Worm (Caenorhabditis elegans) whole organism, early embryonic: ENCODE measurements around the gene K04C2.7.

ENCODE experiments used
- B0310.2 ChIP-seq: sonication (generic microtip); optimal IDR thresholded peaks from 2 replicates; lab custom pipeline; 2016; ENCODE audit warnings: mild to moderate bottlenecking, missing genetic modification characterization, missing compliant biosample characterization
- F13C5.2 ChIP-seq: sonication (generic microtip); optimal IDR thresholded peaks from 2 replicates; lab custom pipeline; 2017; ENCODE audit warnings: mild to moderate bottlenecking, missing genetic modification characterization, inconsistent platforms, missing compliant biosample characterization
- aly-1 ChIP-seq: sonication (generic microtip); optimal IDR thresholded peaks from 2 replicates; lab custom pipeline; 2016; ENCODE audit warnings: missing genetic modification characterization, missing compliant biosample characterization
- ama-1 ChIP-seq: fragments of 150-350 bp; optimal IDR thresholded peaks from 2 replicates; lab custom pipeline; 2014
- ceh-13 ChIP-seq: fragments of 200-800 bp; sonication (Bioruptor generic); optimal IDR thresholded peaks from 2 replicates; lab custom pipeline; 2018; ENCODE audit warnings: mild to moderate bottlenecking, missing genetic modification characterization, missing compliant biosample characterization
- ceh-36 ChIP-seq: sonication (generic microtip); optimal IDR thresholded peaks from 2 replicates; lab custom pipeline; 2016; ENCODE audit warnings: missing genetic modification characterization, inconsistent platforms, missing compliant biosample characterization
- ets-7 ChIP-seq: sonication (generic microtip); optimal IDR thresholded peaks from 2 replicates; lab custom pipeline; 2016; ENCODE audit warnings: missing genotype, missing genetic modification characterization, missing compliant biosample characterization
- flt-1 ChIP-seq: fragments of 200-800 bp; sonication (Bioruptor generic); IDR thresholded peaks from 2 replicates; pipeline ENCODE4 v1.3.6; 2022; ENCODE audit warnings: missing genetic modification characterization, missing compliant biosample characterization
- hmbx-1 ChIP-seq: sonication (generic microtip); optimal IDR thresholded peaks from 2 replicates; lab custom pipeline; 2016; ENCODE audit warnings: mild to moderate bottlenecking, missing genetic modification characterization, missing compliant biosample characterization
- hmg-4 ChIP-seq: fragments of 200-800 bp; sonication (Bioruptor generic); optimal IDR thresholded peaks from 2 replicates; lab custom pipeline; 2018; ENCODE audit warnings: mild to moderate bottlenecking, missing genetic modification characterization, missing compliant biosample characterization
- hnd-1 ChIP-seq: sonication (generic microtip); optimal IDR thresholded peaks from 2 replicates; lab custom pipeline; 2016; ENCODE audit warnings: missing genetic modification characterization, missing compliant biosample characterization
- pes-1 ChIP-seq: fragments of 200-800 bp; sonication (Bioruptor generic); IDR thresholded peaks from 2 replicates; pipeline ENCODE4 v1.3.6; 2022; ENCODE audit warnings: missing genetic modification reagents, missing genetic modification characterization, missing compliant biosample characterization
- scrt-1 ChIP-seq: fragments of 200-800 bp; sonication (Bioruptor generic); IDR thresholded peaks from 2 replicates; pipeline ENCODE4 v1.3.6; 2022; ENCODE audit warnings: missing genetic modification characterization, missing compliant biosample characterization
- sea-1 ChIP-seq: fragments of 200-800 bp; sonication (Bioruptor generic); conservative IDR thresholded peaks from 2 replicates; pipeline ENCODE4 v1.3.6; 2022; ENCODE audit warnings: missing genetic modification characterization, missing compliant biosample characterization
- tbx-11 ChIP-seq: fragments of 200-800 bp; sonication (Bioruptor generic); IDR thresholded peaks from 2 replicates; pipeline ENCODE4 v1.3.6; 2022; ENCODE audit warnings: missing genetic modification characterization, missing compliant biosample characterization
- tbx-37 ChIP-seq: fragments of 200-800 bp; sonication (Bioruptor generic); conservative IDR thresholded peaks from 2 replicates; pipeline ENCODE4 v1.3.6; 2022; ENCODE audit warnings: missing genetic modification reagents, missing genetic modification characterization, missing compliant biosample characterization
- tra-4 ChIP-seq: sonication (generic microtip); optimal IDR thresholded peaks from 2 replicates; lab custom pipeline; 2017; ENCODE audit warnings: missing genetic modification characterization, missing compliant biosample characterization

Gene K04C2.7

DNA sequence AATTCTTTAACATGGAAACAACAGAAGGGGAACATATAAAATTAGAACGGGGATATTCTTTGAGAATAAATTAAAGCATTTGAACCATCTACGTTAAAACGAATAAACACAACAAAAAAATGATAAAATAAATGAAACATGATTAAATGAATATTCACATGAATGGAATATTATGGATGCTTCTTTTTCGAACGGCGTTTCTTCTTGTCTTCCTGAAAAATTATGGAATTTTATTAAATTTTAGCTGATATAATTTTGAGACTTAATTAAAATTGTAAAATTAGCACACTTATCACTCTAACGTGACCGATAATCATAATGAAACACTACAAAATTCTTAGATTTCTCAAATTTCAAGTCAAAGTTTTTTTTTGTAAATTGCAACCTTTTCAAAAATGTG lies 19.7 kb downstream of the K04C2.7 start:
- no peak for TF ChIP-seq aly-1 (tag; lab: Kevin White, UChicago)
- TF ChIP-seq B0310.2 (tag; lab: Kevin White, UChicago) = no peak
- no peak for TF ChIP-seq hmg-4 (GFP tag; lab: Kevin White, UChicago)
- TF ChIP-seq tbx-11 (GFP tag; lab: Robert Waterston, UW) = no peak
- TF ChIP-seq ceh-36 (tag; lab: Kevin White, UChicago) = no peak
- no peak for TF ChIP-seq ceh-13 (GFP tag; lab: Kevin White, UChicago)
- TF ChIP-seq scrt-1 (GFP tag; lab: Robert Waterston, UW) = no peak

DNA sequence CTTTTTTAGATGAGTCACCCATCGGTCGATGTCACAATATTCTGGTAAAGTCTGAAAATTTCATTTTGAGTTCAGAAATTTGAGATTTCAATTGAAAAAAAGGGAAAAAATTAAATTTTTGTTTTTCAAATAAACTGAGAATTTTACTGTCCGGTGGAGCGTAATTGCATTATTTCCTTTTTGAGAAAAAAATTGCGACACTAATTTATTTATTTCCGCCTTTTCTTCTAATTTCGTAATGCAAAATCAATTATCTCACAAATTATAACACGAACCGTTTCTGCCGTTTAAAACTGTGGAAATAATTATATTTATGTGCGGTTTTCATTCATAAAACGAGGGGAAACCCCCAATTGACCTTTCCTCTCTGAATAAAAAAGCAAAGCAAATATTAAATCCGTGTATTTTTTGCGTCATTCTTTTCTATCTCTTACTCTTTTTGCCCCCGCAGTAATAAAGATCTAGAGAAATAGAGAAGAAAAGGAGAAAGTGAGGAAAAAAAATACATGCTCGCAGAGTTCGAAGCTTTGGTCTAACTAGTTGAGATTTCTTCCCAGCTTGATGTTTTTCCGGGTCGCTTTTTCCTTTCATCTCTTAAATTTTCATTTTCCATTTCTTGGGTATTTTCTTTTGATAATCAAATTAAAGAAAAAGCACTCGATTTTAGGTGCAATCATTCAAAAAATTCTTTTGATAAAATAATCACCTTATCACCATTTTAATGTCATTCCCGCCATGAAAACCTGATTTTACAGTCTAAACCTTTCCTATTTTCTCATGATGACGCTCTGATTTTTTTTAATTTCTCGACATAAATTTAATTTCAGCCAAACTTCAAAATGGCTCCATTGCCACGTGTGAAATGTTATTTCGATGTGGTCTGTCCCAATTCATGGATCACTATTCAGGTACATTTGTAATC lies 22.4 kb downstream of the K04C2.7 start, which contains the start of the genes brc-2 and T07E3.3:
Gene brc-2 (minus strand): TSS at position 51 of the 922 bp plus-strand sequence.
Gene T07E3.3 (plus strand): TSS at position 822 of the 922 bp plus-strand sequence.
- TF ChIP-seq tra-4 (tag; lab: Kevin White, UChicago) = no peak
- TF ChIP-seq ceh-36 (tag; lab: Kevin White, UChicago) = no peak
- no peak for TF ChIP-seq B0310.2 (tag; lab: Kevin White, UChicago)
- no peak for TF ChIP-seq scrt-1 (GFP tag; lab: Robert Waterston, UW)
- no peak for TF ChIP-seq hmbx-1 (tag; lab: Kevin White, UChicago)
- no peak for TF ChIP-seq aly-1 (tag; lab: Kevin White, UChicago)

DNA sequence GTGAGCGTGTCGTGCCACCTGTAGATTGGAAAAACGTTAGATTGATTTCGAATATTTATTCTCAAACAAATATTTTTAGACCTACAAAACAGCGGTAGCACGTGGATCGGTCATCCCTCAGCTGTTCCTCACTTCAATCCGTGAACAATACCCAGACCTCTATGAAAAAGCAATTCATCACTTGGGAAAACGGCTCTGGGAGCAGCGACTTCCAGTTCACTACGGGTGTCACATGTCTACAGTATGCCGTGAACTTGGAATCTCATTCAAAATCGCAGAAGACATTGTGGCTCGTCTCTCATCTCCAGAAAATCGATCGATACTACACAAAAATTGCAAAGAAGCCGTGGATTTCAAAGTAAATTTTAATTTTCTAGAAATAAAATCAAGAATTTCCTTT lies 23.6 kb downstream of the K04C2.7 start:
- no peak for TF ChIP-seq ceh-36 (tag; lab: Kevin White, UChicago)
- TF ChIP-seq ceh-13 (GFP tag; lab: Kevin White, UChicago) = no peak
- TF ChIP-seq F13C5.2 (tag; lab: Kevin White, UChicago) = no peak
- no peak for TF ChIP-seq flt-1 (GFP tag; lab: Robert Waterston, UW)
- TF ChIP-seq tbx-11 (GFP tag; lab: Robert Waterston, UW) = no peak
- TF ChIP-seq sea-1 (GFP tag; lab: Robert Waterston, UW) = no peak
- no peak for TF ChIP-seq pes-1 (GFP tag; lab: Robert Waterston, UW)
- TF ChIP-seq tra-4 (tag; lab: Kevin White, UChicago) = no peak

DNA sequence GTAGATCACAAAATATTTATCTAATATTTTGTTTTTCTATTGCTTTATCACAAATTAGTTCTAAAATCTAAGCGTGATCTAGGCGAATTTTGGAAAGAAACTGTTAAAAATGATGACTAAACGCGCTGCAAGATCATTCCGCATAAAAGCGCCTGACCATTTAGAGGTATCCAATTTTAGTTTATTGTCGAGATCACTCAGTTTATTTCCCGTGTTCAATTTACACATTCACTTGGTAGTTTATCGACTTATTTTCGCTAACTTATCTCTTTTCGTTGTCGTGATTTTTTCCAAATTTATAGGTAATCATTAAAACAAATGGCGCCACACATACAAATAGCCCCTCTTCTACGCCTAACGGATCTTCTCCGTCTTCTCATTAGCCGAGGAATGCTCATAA lies 25.5 kb downstream of the K04C2.7 start, which contains the start of gene T07E3.2:
Gene T07E3.2 (plus strand): TSS at position 301 of the 400 bp plus-strand sequence.
- TF ChIP-seq scrt-1 (GFP tag; lab: Robert Waterston, UW) (no peak), ets-7 (tag; lab: Kevin White, UChicago) (no peak), tbx-11 (GFP tag; lab: Robert Waterston, UW) (no peak), pes-1 (GFP tag; lab: Robert Waterston, UW) (no peak), sea-1 (GFP tag; lab: Robert Waterston, UW) (no peak), flt-1 (GFP tag; lab: Robert Waterston, UW) (no peak), B0310.2 (tag; lab: Kevin White, UChicago) (no peak), hmg-4 (GFP tag; lab: Kevin White, UChicago) (no peak), ceh-13 (GFP tag; lab: Kevin White, UChicago) (no peak), tbx-37 (GFP tag; lab: Robert Waterston, UW) (no peak), hmbx-1 (tag; lab: Kevin White, UChicago) (no peak), ceh-36 (tag; lab: Kevin White, UChicago) (no peak), tra-4 (tag; lab: Kevin White, UChicago) (no peak)

DNA sequence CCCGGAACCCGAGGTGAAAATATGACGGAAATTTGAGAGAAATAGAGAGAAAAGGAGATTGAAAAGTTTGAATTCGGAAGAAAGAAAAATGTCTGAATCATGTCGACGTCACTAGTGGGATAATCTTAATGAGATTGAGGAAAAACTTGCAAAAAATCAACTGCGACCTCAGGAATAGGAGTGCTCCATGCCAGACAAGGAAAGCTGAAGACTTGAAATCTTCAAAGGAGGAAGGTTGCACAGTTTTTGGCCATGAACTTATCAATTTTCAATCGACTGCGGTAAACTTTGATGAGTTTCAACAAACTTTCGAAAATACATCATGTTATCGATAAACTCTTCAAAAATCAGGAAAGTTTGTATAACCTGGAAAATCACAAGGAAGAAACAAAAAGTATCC lies 31.5 kb downstream of the K04C2.7 start, which contains the start of gene pdf-1:
Gene pdf-1 (minus strand): TSS at position 101 of the 400 bp plus-strand sequence.
- TF ChIP-seq flt-1 (GFP tag; lab: Robert Waterston, UW) (no peak), F13C5.2 (tag; lab: Kevin White, UChicago) (no peak), tra-4 (tag; lab: Kevin White, UChicago) (no peak), ama-1 (no peak), B0310.2 (tag; lab: Kevin White, UChicago) (no peak), hmg-4 (GFP tag; lab: Kevin White, UChicago) (no peak), hnd-1 (tag; lab: Kevin White, UChicago) (no peak), pes-1 (GFP tag; lab: Robert Waterston, UW) (no peak), ceh-13 (GFP tag; lab: Kevin White, UChicago) (no peak)

DNA sequence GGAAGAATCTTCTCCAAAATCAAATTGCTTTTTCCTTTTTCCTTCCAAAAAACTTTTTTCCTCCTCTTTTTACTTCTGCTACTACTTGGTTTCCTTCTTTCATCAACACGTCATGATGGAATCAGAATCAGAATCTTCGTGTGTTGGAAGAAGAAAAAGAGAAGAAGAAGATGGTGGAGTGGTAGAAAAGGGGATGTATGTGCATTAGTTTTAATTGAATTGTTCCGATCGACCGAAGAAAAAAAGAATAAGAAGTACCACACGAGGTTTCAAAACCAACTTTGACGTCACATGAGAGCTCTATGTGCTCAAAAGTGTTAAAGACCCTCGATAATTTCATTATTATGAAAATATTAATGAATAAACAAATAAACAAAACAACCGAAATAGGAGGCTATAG lies 33.9 kb downstream of the K04C2.7 start:
- TF ChIP-seq ama-1 (no peak), F13C5.2 (tag; lab: Kevin White, UChicago) (no peak), hnd-1 (tag; lab: Kevin White, UChicago) (no peak), sea-1 (GFP tag; lab: Robert Waterston, UW) (no peak), ceh-36 (tag; lab: Kevin White, UChicago) (no peak), ets-7 (tag; lab: Kevin White, UChicago) (no peak), B0310.2 (tag; lab: Kevin White, UChicago) (no peak), tra-4 (tag; lab: Kevin White, UChicago) (no peak), scrt-1 (GFP tag; lab: Robert Waterston, UW) (no peak), aly-1 (tag; lab: Kevin White, UChicago) (no peak), ceh-13 (GFP tag; lab: Kevin White, UChicago) (no peak), flt-1 (GFP tag; lab: Robert Waterston, UW) (no peak), hmg-4 (GFP tag; lab: Kevin White, UChicago) (no peak), pes-1 (GFP tag; lab: Robert Waterston, UW) (no peak), tbx-37 (GFP tag; lab: Robert Waterston, UW) (no peak)

DNA sequence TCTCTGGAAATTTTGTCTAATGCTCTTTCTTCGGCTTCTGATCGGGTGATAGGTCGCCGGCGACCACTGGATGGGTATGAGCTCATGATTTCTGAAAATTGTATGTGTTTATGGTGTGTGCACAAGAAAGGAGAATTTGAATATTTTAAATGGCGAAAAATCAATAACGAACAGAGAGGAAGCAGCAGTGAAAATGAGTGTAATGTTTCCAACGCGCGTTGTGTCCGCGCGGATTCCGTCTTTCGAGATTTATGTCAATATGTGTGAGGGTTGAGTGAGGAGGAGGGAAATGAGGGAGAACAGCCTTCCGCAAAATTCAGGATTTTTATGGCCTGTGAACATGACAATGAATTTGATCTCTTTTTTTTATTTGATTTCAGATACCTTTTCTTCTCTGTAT lies 47.8 kb downstream of the K04C2.7 start, which contains the start of gene flap-1:
Gene flap-1 (minus strand): TSS at position 101 of the 400 bp plus-strand sequence.
- no peak for TF ChIP-seq F13C5.2 (tag; lab: Kevin White, UChicago)
- TF ChIP-seq tbx-11 (GFP tag; lab: Robert Waterston, UW) = no peak
- no peak for TF ChIP-seq B0310.2 (tag; lab: Kevin White, UChicago)
- TF ChIP-seq aly-1 (tag; lab: Kevin White, UChicago) = no peak
- no peak for TF ChIP-seq ceh-13 (GFP tag; lab: Kevin White, UChicago)
- no peak for TF ChIP-seq tra-4 (tag; lab: Kevin White, UChicago)
- no peak for TF ChIP-seq hnd-1 (tag; lab: Kevin White, UChicago)
- TF ChIP-seq scrt-1 (GFP tag; lab: Robert Waterston, UW) = no peak
- TF ChIP-seq pes-1 (GFP tag; lab: Robert Waterston, UW) = no peak
- TF ChIP-seq tbx-37 (GFP tag; lab: Robert Waterston, UW) = no peak
